Fruit fly (Drosophila melanogaster) whole organism, embryonic: Measurements from ENCODE around the gene LUBEL.

Experiments used
- Atf6 ChIP-seq: fragments of 200-800 bp; sonication (Bioruptor generic); IDR thresholded peaks from 2 replicates; pipeline ENCODE4 v1.3.6; 2022; ENCODE audit warnings: missing biosample characterization, missing genetic modification characterization
- BtbVII ChIP-seq: fragments of 200-800 bp; sonication (Bioruptor generic); optimal IDR thresholded peaks from 3 replicates; lab custom pipeline; 2017; ENCODE audit warnings: missing biosample characterization, mild to moderate bottlenecking, missing genetic modification characterization
- CG10274 ChIP-seq: fragments of 200-800 bp; sonication (Bioruptor generic); optimal IDR thresholded peaks from 3 replicates; lab custom pipeline; 2017; ENCODE audit warnings: missing biosample characterization, mild to moderate bottlenecking, missing genetic modification characterization
- CG10979 ChIP-seq: fragments of 200-800 bp; sonication (Bioruptor generic); optimal IDR thresholded peaks from 2 replicates; lab custom pipeline; 2018; ENCODE audit warnings: missing biosample characterization, mild to moderate bottlenecking, missing genetic modification characterization, moderate library complexity
- CG11093 ChIP-seq: fragments of 200-800 bp; sonication (Bioruptor generic); IDR thresholded peaks from 3 replicates; pipeline ENCODE4 v1.3.6; 2022; ENCODE audit warnings: missing biosample characterization, missing genetic modification characterization
- CG11247 ChIP-seq: fragments of 200-800 bp; sonication (Bioruptor generic); IDR thresholded peaks from 2 replicates; pipeline ENCODE4 v1.3.6; 2022; ENCODE audit warnings: missing biosample characterization, missing genetic modification characterization
- CG12071 ChIP-seq: fragments of 200-800 bp; sonication (Bioruptor generic); optimal IDR thresholded peaks from 3 replicates; lab custom pipeline; 2018; ENCODE audit warnings: missing biosample characterization, mild to moderate bottlenecking, missing genetic modification characterization
- CG18599 ChIP-seq: fragments of 200-800 bp; sonication (Bioruptor generic); optimal IDR thresholded peaks from 3 replicates; lab custom pipeline; 2017; ENCODE audit warnings: missing biosample characterization, missing genetic modification characterization, mild to moderate bottlenecking, moderate library complexity, missing genetic modification reagents
- CG2202 ChIP-seq: fragments of 200-800 bp; sonication (Bioruptor generic); optimal IDR thresholded peaks from 2 replicates; lab custom pipeline; 2018; ENCODE audit warnings: missing biosample characterization, mild to moderate bottlenecking, missing genetic modification characterization
- CG31388 ChIP-seq: fragments of 200-800 bp; sonication (Bioruptor generic); optimal IDR thresholded peaks from 2 replicates; lab custom pipeline; 2016; ENCODE audit warnings: missing biosample characterization, missing genetic modification characterization
- CG34224 ChIP-seq: fragments of 200-800 bp; sonication (Bioruptor generic); IDR thresholded peaks from 3 replicates; pipeline ENCODE4 v1.3.6; 2022; ENCODE audit warnings: missing biosample characterization, missing genetic modification characterization; ENCODE audit not compliant: partially characterized antibody
- CG3995 ChIP-seq: fragments of 200-800 bp; sonication (Bioruptor generic); optimal IDR thresholded peaks from 3 replicates; lab custom pipeline; 2016; ENCODE audit warnings: missing biosample characterization, missing genetic modification characterization
- CG4282 ChIP-seq: fragments of 200-800 bp; sonication (Bioruptor generic); optimal IDR thresholded peaks from 2 replicates; lab custom pipeline; 2016; ENCODE audit warnings: missing biosample characterization, missing genetic modification characterization
- CG4854 ChIP-seq: fragments of 200-800 bp; sonication (Bioruptor generic); optimal IDR thresholded peaks from 2 replicates; lab custom pipeline; 2016; ENCODE audit warnings: missing biosample characterization, missing genetic modification characterization, inconsistent platforms
- CG7271 ChIP-seq: fragments of 200-800 bp; sonication (Bioruptor generic); optimal IDR thresholded peaks from 2 replicates; lab custom pipeline; 2018; ENCODE audit warnings: missing biosample characterization, mild to moderate bottlenecking, missing genetic modification characterization, moderate library complexity
- CG7357 ChIP-seq: fragments of 200-800 bp; sonication (Bioruptor generic); IDR thresholded peaks from 3 replicates; pipeline ENCODE4 v1.3.6; 2022; ENCODE audit warnings: missing biosample characterization, missing genetic modification characterization
- Camta ChIP-seq: fragments of 200-800 bp; sonication (Bioruptor generic); optimal IDR thresholded peaks from 2 replicates; lab custom pipeline; 2016; ENCODE audit warnings: missing biosample characterization, missing genetic modification characterization
- E2f1 ChIP-seq: fragments of 200-800 bp; sonication (Bioruptor generic); IDR thresholded peaks from 2 replicates; pipeline ENCODE4 v1.3.6; 2022; ENCODE audit warnings: missing biosample characterization, missing genetic modification characterization
- Fer2 ChIP-seq: fragments of 200-800 bp; sonication (Bioruptor generic); optimal IDR thresholded peaks from 2 replicates; lab custom pipeline; 2018; ENCODE audit warnings: missing biosample characterization, mild to moderate bottlenecking, missing genetic modification characterization, moderate library complexity
- GATAe ChIP-seq: fragments of 200-800 bp; sonication (Bioruptor generic); conservative IDR thresholded peaks from 2 replicates; pipeline ENCODE4 v1.3.6; 2022; ENCODE audit warnings: missing biosample characterization, missing genetic modification characterization
- Gsc ChIP-seq: fragments of 200-800 bp; sonication (Bioruptor generic); IDR thresholded peaks from 2 replicates; pipeline ENCODE4 v1.3.6; 2022; ENCODE audit warnings: missing biosample characterization, missing genetic modification characterization
- HLH4C ChIP-seq: fragments of 200-800 bp; sonication (Bioruptor generic); IDR thresholded peaks from 3 replicates; pipeline ENCODE4 v1.3.6; 2022; ENCODE audit warnings: missing biosample characterization, missing genetic modification characterization; ENCODE audit not compliant: partially characterized antibody
- HmgD ChIP-seq: fragments of 200-800 bp; sonication (Bioruptor generic); optimal IDR thresholded peaks from 3 replicates; lab custom pipeline; 2016; ENCODE audit warnings: missing biosample characterization, missing genetic modification characterization
- Lim3 ChIP-seq: fragments of 200-800 bp; sonication (Bioruptor generic); IDR thresholded peaks from 2 replicates; pipeline ENCODE4 v1.3.6; 2022; ENCODE audit warnings: missing biosample characterization, missing genetic modification characterization
- Neu2 ChIP-seq: fragments of 200-800 bp; sonication (Bioruptor generic); optimal IDR thresholded peaks from 3 replicates; lab custom pipeline; 2016; ENCODE audit warnings: missing biosample characterization, missing genetic modification characterization, borderline replicate concordance
- NfI ChIP-seq: fragments of 200-800 bp; sonication (Bioruptor generic); optimal IDR thresholded peaks from 3 replicates; lab custom pipeline; 2018; ENCODE audit warnings: missing biosample characterization, mild to moderate bottlenecking, missing genetic modification characterization, moderate library complexity
- Optix ChIP-seq: fragments of 200-800 bp; sonication (Bioruptor generic); IDR thresholded peaks from 3 replicates; pipeline ENCODE4 v1.3.6; 2022; ENCODE audit warnings: missing biosample characterization, missing genetic modification characterization
- Rx ChIP-seq: fragments of 200-800 bp; sonication (Bioruptor generic); IDR thresholded peaks from 2 replicates; pipeline ENCODE4 v1.3.6; 2022; ENCODE audit warnings: missing biosample characterization, missing genetic modification characterization
- Taf1 ChIP-seq: fragments of 200-800 bp; sonication (Bioruptor generic); IDR thresholded peaks from 2 replicates; pipeline ENCODE4 v1.3.6; 2022; ENCODE audit warnings: missing biosample characterization, missing genetic modification characterization
- Xrp1 ChIP-seq: fragments of 200-800 bp; sonication (Bioruptor generic); IDR thresholded peaks from 2 replicates; pipeline ENCODE4 v1.3.6; 2022; ENCODE audit warnings: missing biosample characterization, missing genetic modification characterization
- aop ChIP-seq: fragments of 200-800 bp; sonication (Bioruptor generic); IDR thresholded peaks from 2 replicates; pipeline ENCODE4 v1.3.6; 2022; ENCODE audit warnings: missing biosample characterization, missing genetic modification characterization
- ara ChIP-seq: fragments of 200-800 bp; sonication (Bioruptor generic); IDR thresholded peaks from 2 replicates; pipeline ENCODE4 v1.3.6; 2022; ENCODE audit warnings: missing biosample characterization, missing genetic modification characterization
- ato ChIP-seq: fragments of 200-800 bp; sonication (Bioruptor generic); IDR thresholded peaks from 2 replicates; pipeline ENCODE4 v1.3.6; 2022; ENCODE audit warnings: missing biosample characterization, missing genetic modification characterization; ENCODE audit not compliant: partially characterized antibody
- chn ChIP-seq: fragments of 200-800 bp; sonication (Bioruptor generic); optimal IDR thresholded peaks from 2 replicates; lab custom pipeline; 2016; ENCODE audit warnings: missing biosample characterization, missing genetic modification characterization
- crc ChIP-seq: fragments of 200-800 bp; sonication (Bioruptor generic); optimal IDR thresholded peaks from 2 replicates; lab custom pipeline; 2016; ENCODE audit warnings: missing biosample characterization, missing genetic modification characterization
- croc ChIP-seq: fragments of 200-800 bp; sonication (Bioruptor generic); conservative IDR thresholded peaks from 3 replicates; pipeline ENCODE4 v1.3.6; 2022; ENCODE audit warnings: missing biosample characterization, missing genetic modification characterization
- dysf ChIP-seq: fragments of 200-800 bp; sonication (Bioruptor generic); IDR thresholded peaks from 3 replicates; pipeline ENCODE4 v1.3.6; 2022; ENCODE audit warnings: missing biosample characterization, missing genetic modification characterization
- en ChIP-seq: fragments of 200-800 bp; sonication (Bioruptor generic); optimal IDR thresholded peaks from 2 replicates; lab custom pipeline; 2016; ENCODE audit warnings: missing biosample characterization, missing genetic modification characterization
- gce ChIP-seq: fragments of 200-800 bp; sonication (Bioruptor generic); IDR thresholded peaks from 3 replicates; pipeline ENCODE4 v1.3.6; 2022; ENCODE audit warnings: missing biosample characterization, missing genetic modification characterization
- jigr1 ChIP-seq: fragments of 200-800 bp; sonication (Bioruptor generic); IDR thresholded peaks from 3 replicates; pipeline ENCODE4 v1.3.6; 2022; ENCODE audit warnings: missing biosample characterization, missing genetic modification characterization
- mld ChIP-seq: fragments of 200-800 bp; sonication (Bioruptor generic); IDR thresholded peaks from 3 replicates; pipeline ENCODE4 v1.3.6; 2022; ENCODE audit warnings: missing biosample characterization, missing genetic modification characterization; ENCODE audit not compliant: partially characterized antibody
- nau ChIP-seq: fragments of 200-800 bp; sonication (Bioruptor generic); optimal IDR thresholded peaks from 3 replicates; lab custom pipeline; 2017; ENCODE audit warnings: missing biosample characterization, mild to moderate bottlenecking, missing genetic modification characterization, missing genetic modification reagents
- oc ChIP-seq: fragments of 200-800 bp; sonication (Bioruptor generic); optimal IDR thresholded peaks from 2 replicates; lab custom pipeline; 2018; ENCODE audit warnings: missing biosample characterization, mild to moderate bottlenecking, missing genetic modification characterization, moderate library complexity
- pfk ChIP-seq: fragments of 200-800 bp; sonication (Bioruptor generic); optimal IDR thresholded peaks from 2 replicates; lab custom pipeline; 2018; ENCODE audit warnings: missing biosample characterization, mild to moderate bottlenecking, missing genetic modification characterization, moderate library complexity
- pros ChIP-seq: fragments of 200-800 bp; sonication (Bioruptor generic); optimal IDR thresholded peaks from 3 replicates; lab custom pipeline; 2019; ENCODE audit warnings: missing biosample characterization, mild to moderate bottlenecking, missing genetic modification characterization, moderate library complexity
- sim ChIP-seq: fragments of 200-800 bp; sonication (Bioruptor generic); IDR thresholded peaks from 2 replicates; pipeline ENCODE4 v1.3.6; 2022; ENCODE audit warnings: missing biosample characterization, missing genetic modification characterization
- sisA ChIP-seq: fragments of 200-800 bp; sonication (Bioruptor generic); IDR thresholded peaks from 2 replicates; pipeline ENCODE4 v1.3.6; 2022; ENCODE audit warnings: missing biosample characterization, missing genetic modification characterization
- slbo ChIP-seq: fragments of 200-800 bp; sonication (Bioruptor generic); IDR thresholded peaks from 2 replicates; pipeline ENCODE4 v1.3.6; 2022; ENCODE audit warnings: missing biosample characterization, missing genetic modification characterization
- sna ChIP-seq: fragments of 200-800 bp; sonication (Bioruptor generic); IDR thresholded peaks from 2 replicates; pipeline ENCODE4 v1.3.6; 2022; ENCODE audit warnings: missing biosample characterization, missing genetic modification characterization; ENCODE audit not compliant: partially characterized antibody
- stwl ChIP-seq: fragments of 200-800 bp; sonication (Bioruptor generic); optimal IDR thresholded peaks from 3 replicates; lab custom pipeline; 2018; ENCODE audit warnings: missing biosample characterization, mild to moderate bottlenecking, missing genetic modification characterization, moderate library complexity
- wdn ChIP-seq: fragments of 200-800 bp; sonication (Bioruptor generic); IDR thresholded peaks from 2 replicates; pipeline ENCODE4 v1.3.6; 2022; ENCODE audit warnings: missing biosample characterization, missing genetic modification characterization
- wek ChIP-seq: fragments of 200-800 bp; sonication (Bioruptor generic); optimal IDR thresholded peaks from 3 replicates; lab custom pipeline; 2018; ENCODE audit warnings: missing biosample characterization, mild to moderate bottlenecking, missing genetic modification characterization, moderate library complexity

The LUBEL gene

DNA sequence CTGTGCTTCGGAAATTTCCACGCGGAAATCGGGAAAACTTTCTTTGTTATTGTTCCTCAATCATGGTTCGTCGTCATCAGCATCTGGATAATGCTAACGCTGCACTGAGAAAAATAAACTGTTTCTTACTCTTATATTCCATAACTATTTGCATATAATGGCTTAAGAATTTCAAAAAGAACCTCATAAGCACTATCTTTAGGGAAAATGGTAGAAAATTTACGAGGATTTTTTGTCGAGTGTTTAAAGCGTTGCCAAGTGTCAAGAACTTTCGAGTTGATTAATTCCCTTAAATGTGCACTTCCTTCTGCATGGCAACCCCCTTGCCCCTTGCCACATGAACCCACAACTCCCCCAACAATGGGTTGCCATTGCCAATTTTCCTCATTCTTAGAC, 15.4 kb upstream of the LUBEL start (continued):
- TF ChIP-seq mld (GFP tag; lab: Robert Waterston, UW) = no peak
- no peak for TF ChIP-seq CG11093
- peak; percentile 56; the same call in 1 of the 2 replicates for TF ChIP-seq ara (GFP tag; lab: Robert Waterston, UW)
- no peak for TF ChIP-seq pros (GFP tag; lab: Kevin White, UChicago)
- no peak for TF ChIP-seq Optix (GFP tag; lab: Robert Waterston, UW)
- TF ChIP-seq Rx (GFP tag; lab: Robert Waterston, UW) = no peak
- TF ChIP-seq Gsc (GFP tag; lab: Robert Waterston, UW) = no peak
- peak; percentile 11; the same call in 1 of the 2 replicates for TF ChIP-seq sim
- peak; percentile 37; the same call in 1 of the 2 replicates for TF ChIP-seq Taf1 (GFP tag; lab: Robert Waterston, UW)
- no peak for TF ChIP-seq gce (GFP tag; lab: Robert Waterston, UW)
- no peak for TF ChIP-seq CG34224
- peak; percentile 39; the same call in 2 of the 3 replicates for TF ChIP-seq dysf (GFP tag; lab: Robert Waterston, UW)
- TF ChIP-seq slbo (GFP tag; lab: Robert Waterston, UW) = peak; percentile 68
- no peak for TF ChIP-seq chn (GFP tag; lab: Kevin White, UChicago)
- TF ChIP-seq BtbVII (GFP tag; lab: Kevin White, UChicago) = no peak
- no peak for TF ChIP-seq pfk (GFP tag; lab: Kevin White, UChicago)
- TF ChIP-seq oc = peak; percentile 40
- no peak for TF ChIP-seq HLH4C
- peak; percentile 56 for TF ChIP-seq E2f1 (GFP tag; lab: Robert Waterston, UW)
- peak; percentile 83 for TF ChIP-seq CG10979 (tag; lab: Kevin White, UChicago)
- peak; percentile 32 for TF ChIP-seq CG12071 (GFP tag; lab: Kevin White, UChicago)
- no peak for TF ChIP-seq ato (GFP tag; lab: Robert Waterston, UW)
- TF ChIP-seq CG4282 (GFP tag; lab: Kevin White, UChicago) = no peak
- no peak for TF ChIP-seq CG3995 (GFP tag; lab: Kevin White, UChicago)
- peak; percentile 42; the same call in 2 of the 3 replicates for TF ChIP-seq croc
- peak; percentile 43 for TF ChIP-seq en (GFP tag; lab: Kevin White, UChicago)
- no peak for TF ChIP-seq Neu2 (GFP tag; lab: Kevin White, UChicago)
- TF ChIP-seq sisA = peak; percentile 53
- peak; percentile 51 for TF ChIP-seq Camta
- no peak for TF ChIP-seq wdn (GFP tag; lab: Robert Waterston, UW)
- TF ChIP-seq CG7271 (tag; lab: Kevin White, UChicago) = peak; percentile 35
- no peak for TF ChIP-seq nau (GFP tag; lab: Kevin White, UChicago)
- no peak for TF ChIP-seq Fer2 (tag; lab: Kevin White, UChicago)
- no peak for TF ChIP-seq jigr1 (GFP tag; lab: Robert Waterston, UW)
- no peak; the same call in 1 of the 2 replicates for TF ChIP-seq CG11247 (GFP tag; lab: Robert Waterston, UW)
- TF ChIP-seq crc (GFP tag; lab: Kevin White, UChicago) = peak; percentile 39
- TF ChIP-seq CG10274 (GFP tag; lab: Kevin White, UChicago) = no peak
- TF ChIP-seq NfI = peak; percentile 52
- TF ChIP-seq CG18599 (GFP tag; lab: Kevin White, UChicago) = peak; percentile 29
- TF ChIP-seq CG7357 = no peak
- no peak for TF ChIP-seq Lim3 (GFP tag; lab: Robert Waterston, UW)
- peak; percentile 59 for TF ChIP-seq CG2202 (tag; lab: Kevin White, UChicago)
- no peak for TF ChIP-seq sna (GFP tag; lab: Robert Waterston, UW)
- no peak for TF ChIP-seq stwl (tag; lab: Kevin White, UChicago)
- TF ChIP-seq GATAe (GFP tag; lab: Robert Waterston, UW) = no peak
- TF ChIP-seq Xrp1 = peak; percentile 75
- peak; percentile 24 for TF ChIP-seq wek
- no peak for TF ChIP-seq aop (GFP tag; lab: Robert Waterston, UW)
- TF ChIP-seq HmgD (GFP tag; lab: Kevin White, UChicago) = no peak
- TF ChIP-seq CG31388 (GFP tag; lab: Kevin White, UChicago) = no peak
- TF ChIP-seq Atf6 (GFP tag; lab: Robert Waterston, UW) = peak; percentile 32
- peak; percentile 63 for TF ChIP-seq CG4854 (GFP tag; lab: Kevin White, UChicago)
